Worm (Caenorhabditis elegans) whole organism, midembryonic: ENCODE measurements around the gene K08D10.10.

ENCODE experiments used
- T22C8.4 ChIP-seq: fragments of 200-800 bp; sonication (Bioruptor generic); IDR thresholded peaks from 2 replicates; pipeline ENCODE4 v1.3.6; 2022; ENCODE audit warnings: missing genetic modification characterization, missing compliant biosample characterization
- ztf-29 ChIP-seq: fragments of 200-800 bp; sonication (Bioruptor generic); IDR thresholded peaks from 2 replicates; pipeline ENCODE4 v1.3.6; 2022; ENCODE audit warnings: missing genetic modification reagents, missing genetic modification characterization, missing compliant biosample characterization

ce11 chrIV:4178424-4178823 is 26.4 kb downstream of the K08D10.10 start, which contains the start of gene tsen-34:
- no peak for TF ChIP-seq ztf-29 (GFP tag; lab: Robert Waterston, UW)
- no peak for TF ChIP-seq T22C8.4 (GFP tag; lab: Robert Waterston, UW)
